Fruit fly (Drosophila melanogaster): Measurements from ENCODE around the gene Sirt4.
A peak's percentile ranks its signal among the peaks of the same experiment; 100 is the strongest.

The Sirt4 gene

dm6 chrX:5672243-5673051 lies 6.7 kb upstream of the Sirt4 start, which contains the start of gene RpL35 (continued):
- TF ChIP-seq CG10669 (GFP tag; optimal IDR thresholded peaks at IDR 0.05): peak; percentile 27
- peak; percentile 33 for TF ChIP-seq CG6792 (GFP tag; optimal IDR thresholded peaks at IDR 0.05)
- peak; percentile 53 for TF ChIP-seq net (GFP tag; optimal IDR thresholded peaks at IDR 0.05)
- peak; percentile 24 for TF ChIP-seq Hr39 (GFP tag; optimal IDR thresholded peaks at IDR 0.05)
- no peak for TF ChIP-seq CG32006 (GFP tag; optimal IDR thresholded peaks at IDR 0.05)
- TF ChIP-seq CG3032 (tag; optimal IDR thresholded peaks at IDR 0.05): peak; percentile 21
- no peak for TF ChIP-seq eg (GFP tag; IDR thresholded peaks at IDR 0.05)
- peak; percentile 33 for TF ChIP-seq achi (GFP tag; optimal IDR thresholded peaks at IDR 0.05)
- TF ChIP-seq CG8632 (GFP tag; optimal IDR thresholded peaks at IDR 0.05): peak; percentile 3
- TF ChIP-seq pdm3 (GFP tag; optimal IDR thresholded peaks at IDR 0.05): no peak
- peak; percentile 11 for TF ChIP-seq Ets96B (tag; optimal IDR thresholded peaks at IDR 0.05)
- no peak for TF ChIP-seq Sox15 (GFP tag; optimal IDR thresholded peaks at IDR 0.05)
- no peak for TF ChIP-seq dsx (GFP tag; optimal IDR thresholded peaks at IDR 0.05; ENCODE audit: poor library complexity, severe bottlenecking)
- no peak for TF ChIP-seq Smox (GFP tag; optimal IDR thresholded peaks at IDR 0.05)
- no peak for TF ChIP-seq Blimp-1 (GFP tag; optimal IDR thresholded peaks at IDR 0.05)
- TF ChIP-seq CG9139 (GFP tag; optimal IDR thresholded peaks at IDR 0.05): peak; percentile 31
- TF ChIP-seq fd85E (GFP tag; optimal IDR thresholded peaks at IDR 0.05): no peak
- TF ChIP-seq Gug (GFP tag; IDR thresholded peaks at IDR 0.05): no peak
- peak; percentile 56 to 66 for TF ChIP-seq ss (GFP tag; optimal IDR thresholded peaks at IDR 0.05)
- TF ChIP-seq CG4318 (GFP tag; optimal IDR thresholded peaks at IDR 0.05): no peak
- no peak for TF ChIP-seq Met (GFP tag; optimal IDR thresholded peaks at IDR 0.05)

DNA sequence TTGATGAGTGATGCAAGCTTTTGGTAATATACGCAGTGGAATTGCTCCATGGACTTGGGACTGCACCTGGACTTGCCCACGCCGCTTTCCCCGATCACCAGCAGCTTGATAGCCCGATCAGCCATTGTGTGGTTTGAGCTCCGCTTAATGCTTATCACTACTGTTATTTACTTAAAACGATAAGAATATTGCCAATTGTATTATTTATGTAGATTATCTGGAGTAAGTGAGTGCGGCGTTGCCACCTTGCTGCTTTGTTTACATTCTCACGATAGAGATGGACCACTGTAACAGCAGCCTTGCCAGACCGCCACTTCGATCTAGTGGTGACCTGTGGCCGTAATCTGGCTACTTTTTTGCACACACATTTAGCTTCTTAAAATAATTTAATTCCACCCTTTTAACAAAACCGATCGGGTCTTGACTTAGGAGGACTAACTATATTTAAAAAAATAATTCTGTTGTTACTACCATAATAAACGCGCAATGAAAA lies 5.8 kb upstream of the Sirt4 start, which contains the start of gene Rab18:
Gene Rab18, minus strand, starts transcription at position 276 of the 493 bp plus-strand sequence.
- TF ChIP-seq achi (GFP tag; optimal IDR thresholded peaks at IDR 0.05): no peak
- TF ChIP-seq Hr38 (GFP tag; optimal IDR thresholded peaks at IDR 0.05): no peak
- peak; percentile 81 for TF ChIP-seq fkh (GFP tag; optimal IDR thresholded peaks at IDR 0.05)
- TF ChIP-seq CG32006 (GFP tag; optimal IDR thresholded peaks at IDR 0.05): no peak
- peak; percentile 6 for TF ChIP-seq CG3032 (tag; optimal IDR thresholded peaks at IDR 0.05)
- TF ChIP-seq Sox14 (GFP tag; optimal IDR thresholded peaks at IDR 0.05): peak; percentile 18
- TF ChIP-seq Eip78C (GFP tag): peak; percentile 64
- TF ChIP-seq Eip75B (GFP tag; optimal IDR thresholded peaks at IDR 0.05): no peak
- peak; percentile 72 for TF ChIP-seq CG6854 (GFP tag; optimal IDR thresholded peaks at IDR 0.05)
- TF ChIP-seq eg (GFP tag; IDR thresholded peaks at IDR 0.05): 0 out of 3 replicates have a peak, but pooled peaks have one; percentile 23
- TF ChIP-seq CG11762 (GFP tag; optimal IDR thresholded peaks at IDR 0.05; ENCODE audit: insufficient read depth): no peak
- TF ChIP-seq CG8632 (GFP tag; optimal IDR thresholded peaks at IDR 0.05): no peak
- TF ChIP-seq dsx (GFP tag; optimal IDR thresholded peaks at IDR 0.05; ENCODE audit: poor library complexity, severe bottlenecking): no peak
- TF ChIP-seq cyc (GFP tag; optimal IDR thresholded peaks at IDR 0.05): peak; percentile 34
- peak; percentile 17 for TF ChIP-seq CG6808 (GFP tag; optimal IDR thresholded peaks at IDR 0.05)
- TF ChIP-seq CG8319 (GFP tag; optimal IDR thresholded peaks at IDR 0.05): no peak
- no peak for TF ChIP-seq CG16779 (tag; optimal IDR thresholded peaks at IDR 0.05)
- TF ChIP-seq CG34406 (GFP tag; optimal IDR thresholded peaks at IDR 0.05): no peak
- TF ChIP-seq topi (GFP tag; optimal IDR thresholded peaks at IDR 0.05): peak; percentile 2
- no peak for TF ChIP-seq CG10669 (GFP tag; optimal IDR thresholded peaks at IDR 0.05)
- peak; percentile 33 for TF ChIP-seq Hr39 (GFP tag; optimal IDR thresholded peaks at IDR 0.05)
- peak; percentile 51 to 57 for TF ChIP-seq ss (GFP tag; optimal IDR thresholded peaks at IDR 0.05)
- peak; percentile 26; the same call in 1 of the 3 replicates for TF ChIP-seq CG6163 (GFP tag; IDR thresholded peaks at IDR 0.05)
- TF ChIP-seq vri (GFP tag; optimal IDR thresholded peaks at IDR 0.05): no peak
- peak; percentile 68 for TF ChIP-seq svp (GFP tag)
- TF ChIP-seq salr (GFP tag; optimal IDR thresholded peaks at IDR 0.05): no peak
- peak; percentile 52 for TF ChIP-seq CG31627 (GFP tag; optimal IDR thresholded peaks at IDR 0.05)
- peak; percentile 27 for TF ChIP-seq CG9139 (GFP tag; optimal IDR thresholded peaks at IDR 0.05)
- TF ChIP-seq Ets21C (GFP tag; optimal IDR thresholded peaks at IDR 0.05): peak; percentile 28
- TF ChIP-seq lz (GFP tag; optimal IDR thresholded peaks at IDR 0.05): peak; percentile 25
- no peak for TF ChIP-seq Ets96B (tag; optimal IDR thresholded peaks at IDR 0.05)
- no peak for TF ChIP-seq Hr4 (GFP tag; optimal IDR thresholded peaks at IDR 0.05)
- TF ChIP-seq CG8119 (GFP tag; IDR thresholded peaks at IDR 0.05): no peak

Data from whole organism, prepupa.